Worm (Caenorhabditis elegans): ENCODE data around the gene ceh-22.

- no peak for TF ChIP-seq dao-5 (tag; optimal IDR thresholded peaks at IDR 0.05)
- no peak for TF ChIP-seq him-1 (tag; optimal IDR thresholded peaks at IDR 0.05)
These were observed 30.7 kb upstream of the ceh-22 start for ce11 chrV:10640977-10641376.

Measured in whole organism, L4/young adult.